Worm (Caenorhabditis elegans): ENCODE data around the gene ifa-3.

ifa-3 gene

ce11 chrX:16271147-16271546, 1.3 kb upstream of the ifa-3 start (continued):
- TF ChIP-seq nhr-90 (tag; optimal IDR thresholded peaks at IDR 0.05) (peak; percentile 70), ama-1 (optimal IDR thresholded peaks at IDR 0.05) (no peak), ama-1 (GFP tag; optimal IDR thresholded peaks at IDR 0.05) (peak in 1 of 2 experiments; percentile 87), repo-1 (tag; optimal IDR thresholded peaks at IDR 0.05) (no peak)

ce11 chrX:16265636-16266384, 4.1 kb downstream of the ifa-3 start, which contains the start of gene mua-6:
Gene mua-6 (minus strand): TSS chrX:16265686.
- TF ChIP-seq zfh-2 (GFP tag; conservative IDR thresholded peaks at IDR 0.05) (0 out of 2 replicates have a peak, but pooled peaks have one; percentile 12), madf-10 (tag; optimal IDR thresholded peaks at IDR 0.05) (no peak)

- no peak for TF ChIP-seq gei-17 (GFP tag; optimal IDR thresholded peaks at IDR 0.05)
- no peak for TF ChIP-seq F39B2.1 (GFP tag; IDR thresholded peaks at IDR 0.05)
- TF ChIP-seq mes-4 (tag; optimal IDR thresholded peaks at IDR 0.05), result no peak
- TF ChIP-seq B0261.1 (tag; optimal IDR thresholded peaks at IDR 0.05), result no peak
- no peak for TF ChIP-seq F33H1.4 (GFP tag; IDR thresholded peaks at IDR 0.05)
- no peak for TF ChIP-seq nhr-27 (tag; optimal IDR thresholded peaks at IDR 0.05)
- TF ChIP-seq ztf-6 (GFP tag; IDR thresholded peaks at IDR 0.05), result no peak
- no peak for TF ChIP-seq lir-1 (GFP tag; conservative IDR thresholded peaks at IDR 0.05)
- TF ChIP-seq tbx-9 (tag; optimal IDR thresholded peaks at IDR 0.05; ENCODE audit: borderline replicate concordance), result no peak
- no peak for TF ChIP-seq Y67H2A.10 (GFP tag; conservative IDR thresholded peaks at IDR 0.05)
- no peak for TF ChIP-seq T26A5.8 (tag; optimal IDR thresholded peaks at IDR 0.05)
- no peak for TF ChIP-seq hmg-1.2 (GFP tag; IDR thresholded peaks at IDR 0.05)
Measured at ce11 chrX:16263287-16263686, 6.6 kb downstream of the ifa-3 start.

ce11 chrX:16261993-16262392, 7.9 kb downstream of the ifa-3 start, which contains the start of gene sgk-1:
Gene sgk-1 (minus strand): TSS chrX:16262122.
- TF ChIP-seq ekl-4 (GFP tag; IDR thresholded peaks at IDR 0.05), result no peak
- TF ChIP-seq nhr-80 (tag; optimal IDR thresholded peaks at IDR 0.05), result peak; percentile 42
- TF ChIP-seq ceh-58 (GFP tag; IDR thresholded peaks at IDR 0.05), result no peak

- TF ChIP-seq nfya-1 (tag; optimal IDR thresholded peaks at IDR 0.05; ENCODE audit: borderline replicate concordance, insufficient read depth), result no peak
- peak; percentile 35 for TF ChIP-seq atf-7 (tag; optimal IDR thresholded peaks at IDR 0.05)
- peak; percentile 48 for TF ChIP-seq nhr-80 (tag; optimal IDR thresholded peaks at IDR 0.05)
Measured at ce11 chrX:16260077-16260476, 9.8 kb downstream of the ifa-3 start.

ce11 chrX:16258503-16258902, 11.4 kb downstream of the ifa-3 start:
- TF ChIP-seq cebp-1 (GFP tag; IDR thresholded peaks at IDR 0.05) (no peak), cebp-1 (tag; optimal IDR thresholded peaks at IDR 0.05) (no peak), snpc-4 (GFP tag; optimal IDR thresholded peaks at IDR 0.05) (no peak), snpc-4 (tag; optimal IDR thresholded peaks at IDR 0.05) (peak in 2 of 4 experiments; percentile 44 to 72)

- TF ChIP-seq xnd-1 (tag; optimal IDR thresholded peaks at IDR 0.05), result no peak
- TF ChIP-seq ceh-100 (GFP tag; IDR thresholded peaks at IDR 0.05), result no peak
- peak; percentile 25; the same call in 1 of the 2 replicates for TF ChIP-seq zfh-2 (GFP tag; conservative IDR thresholded peaks at IDR 0.05)
- TF ChIP-seq F23B12.7 (tag; optimal IDR thresholded peaks at IDR 0.05; ENCODE audit: insufficient read depth), result no peak
Measured at ce11 chrX:16250679-16251078, 19.2 kb downstream of the ifa-3 start, which contains the start of gene W10G6.6. Gene W10G6.6 (minus strand): TSS chrX:16250779.

Measured in whole organism, young adult.